Fruit fly (Drosophila melanogaster) whole organism, embryonic: ENCODE measurements around the gene dia.

Experiments
- CG10959 ChIP-seq: fragments of 200-800 bp; sonication (Bioruptor generic); IDR thresholded peaks from 2 replicates; pipeline ENCODE4 v1.3.6; 2022; ENCODE audit warnings: missing biosample characterization, missing genetic modification characterization
- CG4328 ChIP-seq: fragments of 200-800 bp; sonication (Bioruptor generic); optimal IDR thresholded peaks from 3 replicates; lab custom pipeline; 2017; ENCODE audit warnings: missing biosample characterization, missing genetic modification reagents, missing genetic modification characterization
- CG4730 ChIP-seq: fragments of 200-800 bp; sonication (Bioruptor generic); IDR thresholded peaks from 2 replicates; pipeline ENCODE4 v1.3.6; 2022; ENCODE audit warnings: missing biosample characterization, missing genetic modification characterization
- Dad ChIP-seq: fragments of 200-800 bp; sonication (Bioruptor generic); optimal IDR thresholded peaks from 3 replicates; lab custom pipeline; 2016; ENCODE audit warnings: missing biosample characterization, missing genetic modification characterization
- Hand ChIP-seq: fragments of 200-800 bp; sonication (Bioruptor generic); optimal IDR thresholded peaks from 2 replicates; lab custom pipeline; 2017; ENCODE audit warnings: mild to moderate bottlenecking, missing biosample characterization, missing genetic modification reagents, missing genetic modification characterization
- Hr78 ChIP-seq, 2 experiments: fragments of 200-800 bp in 1 of 2; fragments of >200 bp in 1 of 2; sonication (Bioruptor generic) in 1 of 2; optimal IDR thresholded peaks; 2 replicates each; lab custom pipeline; 2017 to 2019; ENCODE audit warnings: missing biosample characterization in 2 of 2, missing genetic modification characterization in 2 of 2, mild to moderate bottlenecking in 1 of 2, moderate library complexity in 1 of 2
- Rfx ChIP-seq: fragments of 200-800 bp; sonication (Bioruptor generic); IDR thresholded peaks from 2 replicates; pipeline ENCODE4 v1.3.6; 2022; ENCODE audit warnings: missing biosample characterization, missing genetic modification characterization
- az2 ChIP-seq: fragments of 200-800 bp; sonication (Bioruptor generic); optimal IDR thresholded peaks from 3 replicates; lab custom pipeline; 2016; ENCODE audit warnings: missing biosample characterization, missing genetic modification characterization

- TF ChIP-seq az2 (GFP tag; lab: Kevin White, UChicago), result no peak
- no peak for TF ChIP-seq Rfx (GFP tag; lab: Robert Waterston, UW)
- no peak for TF ChIP-seq Dad (GFP tag; lab: Kevin White, UChicago)
- no peak for TF ChIP-seq Hand
- no peak for TF ChIP-seq Hr78 (GFP tag; optimal IDR thresholded peaks at IDR 0.05; lab: Kevin White, UChicago)
- no peak for TF ChIP-seq CG4328
- TF ChIP-seq CG4730 (GFP tag; lab: Robert Waterston, UW), result no peak
- TF ChIP-seq CG10959 (GFP tag; lab: Robert Waterston, UW), result no peak
These were observed 44.9 kb downstream of the dia start for dm6 chr2L:20802839-20803238.
